Fruit fly (Drosophila melanogaster): ENCODE results near the gene CG43115.

dm6 chrX:6067281-6068008, 1.2 kb upstream of the CG43115 start, which contains the start of gene CG5928:
- TF ChIP-seq ttk (optimal IDR thresholded peaks at IDR 0.05), result no peak
- no peak for TF ChIP-seq h (optimal IDR thresholded peaks at IDR 0.05)
- no peak for TF ChIP-seq psq (optimal IDR thresholded peaks at IDR 0.05)
- TF ChIP-seq insv (optimal IDR thresholded peaks at IDR 0.05), result no peak

Measured in Kc167 (cell line).